Fruit fly (Drosophila melanogaster) whole organism, embryonic: Measurements from ENCODE around the gene Eip75B.

Experiments
- Abd-B ChIP-seq: fragments of 200-800 bp; sonication (Bioruptor generic); optimal IDR thresholded peaks from 2 replicates; lab custom pipeline; 2018; ENCODE audit warnings: missing biosample characterization, mild to moderate bottlenecking, missing genetic modification characterization, moderate library complexity
- Asciz ChIP-seq: fragments of 200-800 bp; sonication (Bioruptor generic); optimal IDR thresholded peaks from 2 replicates; lab custom pipeline; 2017; ENCODE audit warnings: missing biosample characterization, mild to moderate bottlenecking, missing genetic modification characterization, missing genetic modification reagents
- Bdp1 ChIP-seq: fragments of 200-800 bp; sonication (Bioruptor generic); optimal IDR thresholded peaks from 3 replicates; lab custom pipeline; 2016; ENCODE audit warnings: missing biosample characterization, missing genetic modification characterization
- Bgb ChIP-seq: fragments of 200-800 bp; sonication (Bioruptor generic); IDR thresholded peaks from 2 replicates; pipeline ENCODE4 v1.3.6; 2022; ENCODE audit warnings: missing biosample characterization, missing genetic modification characterization; ENCODE audit not compliant: partially characterized antibody
- Blimp-1 ChIP-seq: fragments of 200-800 bp; sonication (Bioruptor generic); optimal IDR thresholded peaks from 3 replicates; lab custom pipeline; 2018; ENCODE audit warnings: missing biosample characterization, missing genetic modification characterization, mild to moderate bottlenecking, moderate library complexity, missing genetic modification reagents
- CG10209 ChIP-seq: fragments of 200-800 bp; sonication (Bioruptor generic); optimal IDR thresholded peaks from 3 replicates; lab custom pipeline; 2017; ENCODE audit warnings: missing biosample characterization, mild to moderate bottlenecking, missing genetic modification characterization, missing genetic modification reagents
- CG10267 ChIP-seq: fragments of 200-800 bp; sonication (Bioruptor generic); optimal IDR thresholded peaks from 2 replicates; lab custom pipeline; 2018; ENCODE audit warnings: missing biosample characterization, mild to moderate bottlenecking, missing genetic modification characterization, moderate library complexity
- CG13123 ChIP-seq: fragments of 200-800 bp; sonication (Bioruptor generic); optimal IDR thresholded peaks from 2 replicates; lab custom pipeline; 2016; ENCODE audit warnings: missing biosample characterization, missing genetic modification characterization
- CG13624 ChIP-seq: fragments of 200-800 bp; sonication (Bioruptor generic); optimal IDR thresholded peaks from 2 replicates; lab custom pipeline; 2016; ENCODE audit warnings: missing biosample characterization, missing genetic modification characterization
- CG16813 ChIP-seq: fragments of 200-800 bp; sonication (Bioruptor generic); IDR thresholded peaks from 3 replicates; pipeline ENCODE4 v1.3.6; 2022; ENCODE audit warnings: missing biosample characterization, missing genetic modification characterization; ENCODE audit not compliant: partially characterized antibody
- CG2129 ChIP-seq: fragments of 200-800 bp; sonication (Bioruptor generic); IDR thresholded peaks from 2 replicates; pipeline ENCODE4 v1.3.6; 2022; ENCODE audit warnings: missing biosample characterization, missing genetic modification characterization; ENCODE audit not compliant: partially characterized antibody
- CG2199 ChIP-seq: fragments of 200-800 bp; sonication (Bioruptor generic); IDR thresholded peaks from 3 replicates; pipeline ENCODE4 v1.3.6; 2022; ENCODE audit warnings: missing biosample characterization, missing genetic modification characterization
- CG30431 ChIP-seq: fragments of 200-800 bp; sonication (Bioruptor generic); optimal IDR thresholded peaks from 2 replicates; lab custom pipeline; 2017; ENCODE audit warnings: missing biosample characterization, missing genetic modification characterization
- CG33557 ChIP-seq: fragments of 200-800 bp; sonication (Bioruptor generic); optimal IDR thresholded peaks from 2 replicates; lab custom pipeline; 2019; ENCODE audit warnings: missing biosample characterization, mild to moderate bottlenecking, missing genetic modification characterization, moderate library complexity
- CG43689 ChIP-seq: fragments of 200-800 bp; sonication (Bioruptor generic); IDR thresholded peaks from 2 replicates; pipeline ENCODE4 v1.3.6; 2022; ENCODE audit warnings: missing biosample characterization, missing genetic modification characterization
- CG4424 ChIP-seq: fragments of 200-800 bp; sonication (Bioruptor generic); optimal IDR thresholded peaks from 3 replicates; lab custom pipeline; 2016; ENCODE audit warnings: missing biosample characterization, missing genetic modification characterization
- CG6254 ChIP-seq: fragments of 200-800 bp; sonication (Bioruptor generic); optimal IDR thresholded peaks from 3 replicates; lab custom pipeline; 2017; ENCODE audit warnings: mild to moderate bottlenecking, missing biosample characterization, missing genetic modification reagents, missing genetic modification characterization
- CG6272 ChIP-seq: fragments of 200-800 bp; sonication (Bioruptor generic); IDR thresholded peaks from 2 replicates; pipeline ENCODE4 v1.3.6; 2022; ENCODE audit warnings: missing biosample characterization, missing genetic modification characterization
- CG7839 ChIP-seq: fragments of 200-800 bp; sonication (Bioruptor generic); optimal IDR thresholded peaks from 3 replicates; lab custom pipeline; 2018; ENCODE audit warnings: missing biosample characterization, mild to moderate bottlenecking, missing genetic modification characterization, moderate library complexity
- CG9727 ChIP-seq: fragments of 200-800 bp; sonication (Bioruptor generic); optimal IDR thresholded peaks from 3 replicates; lab custom pipeline; 2017; ENCODE audit warnings: missing biosample characterization, mild to moderate bottlenecking, missing genetic modification characterization
- Camta ChIP-seq: fragments of 200-800 bp; sonication (Bioruptor generic); optimal IDR thresholded peaks from 2 replicates; lab custom pipeline; 2016; ENCODE audit warnings: missing biosample characterization, missing genetic modification characterization
- Chrac-16 ChIP-seq: fragments of 200-800 bp; sonication (Bioruptor generic); optimal IDR thresholded peaks from 3 replicates; lab custom pipeline; 2016; ENCODE audit warnings: missing biosample characterization, missing genetic modification characterization
- Deaf1 ChIP-seq: fragments of 200-800 bp; optimal IDR thresholded peaks from 3 replicates; lab custom pipeline; 2019; ENCODE audit warnings: missing biosample characterization, mild to moderate bottlenecking, missing genetic modification characterization, moderate library complexity
- Hr3 ChIP-seq: fragments of 200-800 bp; sonication (Bioruptor generic); optimal IDR thresholded peaks from 3 replicates; lab custom pipeline; 2016; ENCODE audit warnings: missing biosample characterization, missing genetic modification characterization
- Meics ChIP-seq: fragments of 200-800 bp; sonication (Bioruptor generic); optimal IDR thresholded peaks from 2 replicates; lab custom pipeline; 2017; ENCODE audit warnings: missing biosample characterization, mild to moderate bottlenecking, missing genetic modification characterization
- NC2β ChIP-seq: fragments of 200-800 bp; sonication (Bioruptor generic); optimal IDR thresholded peaks from 2 replicates; lab custom pipeline; 2016; ENCODE audit warnings: missing biosample characterization, missing genetic modification characterization
- Nf-YA ChIP-seq: fragments of 200-800 bp; sonication (Bioruptor generic); IDR thresholded peaks from 2 replicates; pipeline ENCODE4 v1.3.6; 2022; ENCODE audit warnings: missing biosample characterization, missing genetic modification characterization
- PHDP ChIP-seq: fragments of 200-800 bp; sonication (Bioruptor generic); optimal IDR thresholded peaks from 3 replicates; lab custom pipeline; 2018; ENCODE audit warnings: missing biosample characterization, mild to moderate bottlenecking, missing genetic modification characterization, moderate library complexity
- al ChIP-seq: fragments of 200-800 bp; sonication (Bioruptor generic); IDR thresholded peaks from 2 replicates; pipeline ENCODE4 v1.3.6; 2022; ENCODE audit warnings: missing biosample characterization, missing genetic modification characterization
- ap ChIP-seq: fragments of 200-800 bp; sonication (Bioruptor generic); IDR thresholded peaks from 2 replicates; pipeline ENCODE4 v1.3.6; 2022; ENCODE audit warnings: missing biosample characterization, missing genetic modification characterization
- bsh ChIP-seq, 2 experiments: fragments of 200-800 bp; sonication (Bioruptor generic); optimal IDR thresholded peaks; 2 replicates each; lab custom pipeline; 2017 to 2018; ENCODE audit warnings: mild to moderate bottlenecking in 2 of 2, missing biosample characterization in 2 of 2, missing genetic modification characterization in 2 of 2, moderate library complexity in 1 of 2
- cg ChIP-seq: fragments of 200-800 bp; sonication (Bioruptor generic); optimal IDR thresholded peaks from 3 replicates; lab custom pipeline; 2019; ENCODE audit warnings: missing biosample characterization, mild to moderate bottlenecking, missing genetic modification characterization, moderate library complexity
- ci ChIP-seq: fragments of 200-800 bp; sonication (Bioruptor generic); IDR thresholded peaks from 3 replicates; pipeline ENCODE4 v1.3.6; 2022; ENCODE audit warnings: missing biosample characterization, missing genetic modification characterization
- corto ChIP-seq: fragments of 200-800 bp; sonication (Bioruptor generic); optimal IDR thresholded peaks from 2 replicates; lab custom pipeline; 2016; ENCODE audit warnings: missing biosample characterization, mild to moderate bottlenecking, missing genetic modification characterization, moderate library complexity
- cwo ChIP-seq: fragments of 200-800 bp; sonication (Bioruptor generic); optimal IDR thresholded peaks from 3 replicates; lab custom pipeline; 2017; ENCODE audit warnings: missing biosample characterization, missing genetic modification characterization, mild to moderate bottlenecking, moderate library complexity, missing genetic modification reagents
- ems ChIP-seq: fragments of 200-800 bp; sonication (Bioruptor generic); optimal IDR thresholded peaks from 3 replicates; lab custom pipeline; 2016; ENCODE audit warnings: missing biosample characterization, missing genetic modification characterization
- ind ChIP-seq: fragments of 200-800 bp; sonication (Bioruptor generic); optimal IDR thresholded peaks from 3 replicates; lab custom pipeline; 2016; ENCODE audit warnings: missing biosample characterization, missing genetic modification characterization
- ken ChIP-seq: fragments of 200-800 bp; sonication (Bioruptor generic); IDR thresholded peaks from 3 replicates; pipeline ENCODE4 v1.3.6; 2022; ENCODE audit warnings: missing biosample characterization, missing genetic modification characterization
- knrl ChIP-seq: fragments of 200-800 bp; sonication (Bioruptor generic); IDR thresholded peaks from 3 replicates; pipeline ENCODE4 v1.3.6; 2022; ENCODE audit warnings: missing biosample characterization, missing genetic modification characterization; ENCODE audit not compliant: partially characterized antibody
- ro ChIP-seq: fragments of 200-800 bp; sonication (Bioruptor generic); IDR thresholded peaks from 2 replicates; pipeline ENCODE4 v1.3.6; 2022; ENCODE audit warnings: missing biosample characterization, missing genetic modification characterization
- sc ChIP-seq, 3 experiments: fragments of >200 bp in 2 of 3; fragments of 200-800 bp in 1 of 3; sonication (Bioruptor generic) in 1 of 3; optimal IDR thresholded peaks; 2 replicates in 2 of 3; 3 replicates in 1 of 3; lab custom pipeline; 2017; ENCODE audit warnings: mild to moderate bottlenecking in 1 of 3, missing biosample characterization in 1 of 3, missing genetic modification characterization in 1 of 3, missing genetic modification reagents in 1 of 3
- sd ChIP-seq: fragments of 200-800 bp; sonication (Bioruptor generic); optimal IDR thresholded peaks from 3 replicates; lab custom pipeline; 2018; ENCODE audit warnings: missing biosample characterization, mild to moderate bottlenecking, missing genetic modification characterization, moderate library complexity
- sisA ChIP-seq: fragments of 200-800 bp; sonication (Bioruptor generic); IDR thresholded peaks from 2 replicates; pipeline ENCODE4 v1.3.6; 2022; ENCODE audit warnings: missing biosample characterization, missing genetic modification characterization
- sr ChIP-seq: fragments of 200-800 bp; sonication (Bioruptor generic); IDR thresholded peaks from 3 replicates; pipeline ENCODE4 v1.3.6; 2022; ENCODE audit warnings: missing biosample characterization, missing genetic modification characterization
- sug ChIP-seq: fragments of 200-800 bp; optimal IDR thresholded peaks from 2 replicates; lab custom pipeline; 2019; ENCODE audit warnings: missing biosample characterization, mild to moderate bottlenecking, missing genetic modification characterization, moderate library complexity
- tap ChIP-seq: fragments of 200-800 bp; optimal IDR thresholded peaks from 3 replicates; lab custom pipeline; 2019; ENCODE audit warnings: missing biosample characterization, mild to moderate bottlenecking, missing genetic modification characterization, moderate library complexity
- tio ChIP-seq: fragments of 200-800 bp; sonication (Bioruptor generic); optimal IDR thresholded peaks from 2 replicates; lab custom pipeline; 2017; ENCODE audit warnings: missing biosample characterization, missing genetic modification characterization, inconsistent platforms
- unc-4 ChIP-seq: fragments of 200-800 bp; sonication (Bioruptor generic); IDR thresholded peaks from 2 replicates; pipeline ENCODE4 v1.3.6; 2022; ENCODE audit warnings: missing biosample characterization, missing genetic modification characterization; ENCODE audit not compliant: partially characterized antibody

Eip75B gene

DNA sequence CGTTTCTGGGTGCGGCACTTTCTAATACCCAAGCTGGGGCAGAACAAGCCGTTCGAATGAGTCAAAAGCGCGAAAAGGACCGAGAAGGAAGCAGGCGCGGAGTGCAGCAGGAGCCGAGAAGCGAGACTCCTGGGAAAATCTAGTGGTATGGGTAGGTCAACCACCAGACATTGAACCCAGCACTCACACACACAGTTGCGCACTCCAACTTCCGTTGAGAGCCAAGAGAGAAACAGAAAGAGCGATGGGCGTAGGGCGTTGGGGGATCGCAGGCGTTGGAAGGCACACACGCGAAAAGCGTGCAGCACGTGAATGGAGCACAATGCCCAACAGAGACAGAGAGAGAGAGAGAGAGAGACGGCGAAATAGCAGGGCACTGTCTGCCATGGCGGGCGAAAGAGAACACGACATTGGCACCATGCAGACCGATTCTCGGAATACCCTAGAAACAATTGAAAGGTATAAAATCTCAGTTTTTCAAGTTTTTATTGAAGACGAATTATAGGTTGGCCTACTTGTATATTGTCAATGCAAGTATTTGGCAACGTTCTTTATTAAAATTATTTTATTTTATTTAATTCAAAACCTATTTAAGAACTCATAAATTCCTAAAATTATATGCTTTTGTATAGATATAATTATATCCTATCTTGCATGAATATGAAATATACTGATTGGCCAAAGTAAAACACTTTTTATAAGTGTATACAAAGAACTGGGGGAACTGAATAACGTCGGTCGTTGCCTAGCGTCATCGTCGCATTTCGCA is 13.3 kb upstream of the Eip75B start (continued):
- TF ChIP-seq ap (GFP tag; lab: Robert Waterston, UW) (no peak), Bdp1 (GFP tag; lab: Kevin White, UChicago) (no peak), ind (GFP tag; lab: Kevin White, UChicago) (peak; percentile 2), tio (GFP tag; lab: Kevin White, UChicago) (no peak), Nf-YA (GFP tag; lab: Robert Waterston, UW) (no peak), tap (tag; lab: Kevin White, UChicago) (peak; percentile 8), al (GFP tag; lab: Robert Waterston, UW) (no peak), CG6254 (GFP tag; lab: Kevin White, UChicago) (no peak), CG30431 (GFP tag; lab: Kevin White, UChicago) (no peak), CG2129 (GFP tag; lab: Robert Waterston, UW) (no peak), Deaf1 (tag; lab: Kevin White, UChicago) (peak; percentile 18), sc (optimal IDR thresholded peaks at IDR 0.05; lab: Kevin White, UChicago) (no peak), sc (GFP tag; optimal IDR thresholded peaks at IDR 0.05; lab: Kevin White, UChicago) (no peak), CG10209 (GFP tag; lab: Kevin White, UChicago) (peak; percentile 28), Meics (peak; percentile 46), CG9727 (GFP tag; lab: Kevin White, UChicago) (peak; percentile 42), ro (GFP tag; lab: Robert Waterston, UW) (no peak), Asciz (GFP tag; lab: Kevin White, UChicago) (peak; percentile 11), sr (GFP tag; lab: Robert Waterston, UW) (no peak), CG33557 (GFP tag; lab: Kevin White, UChicago) (no peak), Chrac-16 (GFP tag; lab: Kevin White, UChicago) (peak; percentile 26), Hr3 (GFP tag; lab: Kevin White, UChicago) (peak; percentile 18), cwo (GFP tag; lab: Kevin White, UChicago) (peak; percentile 83), cg (GFP tag; lab: Kevin White, UChicago) (peak; percentile 3), sd (tag; lab: Kevin White, UChicago) (no peak), ken (no peak), CG10267 (tag; lab: Kevin White, UChicago) (peak; percentile 38), ci (GFP tag; lab: Robert Waterston, UW) (no peak), Abd-B (GFP tag; lab: Kevin White, UChicago) (peak; percentile 1), CG2199 (no peak), CG16813 (GFP tag; lab: Robert Waterston, UW) (no peak), Blimp-1 (GFP tag; lab: Kevin White, UChicago) (peak; percentile 23), bsh (GFP tag; optimal IDR thresholded peaks at IDR 0.05; lab: Kevin White, UChicago) (peak in 1 of 2 experiments; percentile 97), PHDP (tag; lab: Kevin White, UChicago) (no peak), CG7839 (tag; lab: Kevin White, UChicago) (no peak), corto (no peak), knrl (GFP tag; lab: Robert Waterston, UW) (no peak), Camta (GFP tag; lab: Kevin White, UChicago) (no peak), CG4424 (GFP tag; lab: Kevin White, UChicago) (peak; percentile 6), sisA (GFP tag; lab: Robert Waterston, UW) (peak; percentile 11; the same call in 1 of the 2 replicates), NC2β (GFP tag; lab: Kevin White, UChicago) (no peak), CG6272 (no peak), unc-4 (GFP tag; lab: Robert Waterston, UW) (no peak), CG43689 (GFP tag; lab: Robert Waterston, UW) (no peak), CG13123 (GFP tag; lab: Kevin White, UChicago) (no peak), CG13624 (GFP tag; lab: Kevin White, UChicago) (no peak), Bgb (GFP tag; lab: Robert Waterston, UW) (no peak), sug (tag; lab: Kevin White, UChicago) (no peak), ems (no peak)
